1 fruit fly cellular context compared by ENCODE assay signal in genomic region chr3R:9491065-9491567, dm6.
TF ChIP-seq lines count a peak whose summit lies in the region.

No protein-coding gene starts in this region.

TF ChIP-seq in whole organism, embryonic, 481 proteins besides CTCF, POLR2A, EP300 and RAD21 (continued from another document):
- TF ChIP-seq Rfx (GFP tag; IDR thresholded peaks at IDR 0.05; lab: Robert Waterston, UW), result no peak
- no peak for TF ChIP-seq HHEX (GFP tag; optimal IDR thresholded peaks at IDR 0.05; lab: Kevin White, UChicago)
- no peak for TF ChIP-seq Bdp1 (GFP tag; optimal IDR thresholded peaks at IDR 0.05; lab: Kevin White, UChicago)
- no peak for TF ChIP-seq nau (GFP tag; optimal IDR thresholded peaks at IDR 0.05; lab: Kevin White, UChicago)
- TF ChIP-seq chm (GFP tag; IDR thresholded peaks at IDR 0.05; lab: Robert Waterston, UW), result no peak
- TF ChIP-seq pum (GFP tag; optimal IDR thresholded peaks at IDR 0.05; lab: Kevin White, UChicago), result no peak
- no peak for TF ChIP-seq CG16863 (GFP tag; optimal IDR thresholded peaks at IDR 0.05; lab: Kevin White, UChicago)
- TF ChIP-seq fu2 (GFP tag; optimal IDR thresholded peaks at IDR 0.05; lab: Kevin White, UChicago), result no peak
- peak; percentile 100 for TF ChIP-seq abd-A (tag; optimal IDR thresholded peaks at IDR 0.05; lab: Kevin White, UChicago)
- TF ChIP-seq CG9727 (GFP tag; optimal IDR thresholded peaks at IDR 0.05; lab: Kevin White, UChicago), result no peak
- no peak for TF ChIP-seq pnt (GFP tag; optimal IDR thresholded peaks at IDR 0.05; lab: Kevin White, UChicago)
- no peak for TF ChIP-seq wek (GFP tag; optimal IDR thresholded peaks at IDR 0.05; lab: Kevin White, UChicago)
- TF ChIP-seq Hey (tag; optimal IDR thresholded peaks at IDR 0.05; lab: Kevin White, UChicago), result peak; percentile 24
- no peak for TF ChIP-seq gfzf (GFP tag; optimal IDR thresholded peaks at IDR 0.05; lab: Kevin White, UChicago)
- TF ChIP-seq CG1024 (GFP tag; IDR thresholded peaks at IDR 0.05; lab: Robert Waterston, UW), result no peak
- TF ChIP-seq Deaf1 (tag; optimal IDR thresholded peaks at IDR 0.05; lab: Kevin White, UChicago), result peak; percentile 87
- no peak for TF ChIP-seq CG17802 (tag; optimal IDR thresholded peaks at IDR 0.05; lab: Kevin White, UChicago)
- no peak for TF ChIP-seq CG6689 (GFP tag; IDR thresholded peaks at IDR 0.05; lab: Robert Waterston, UW)
- no peak for TF ChIP-seq CG4730 (GFP tag; IDR thresholded peaks at IDR 0.05; lab: Robert Waterston, UW)
- TF ChIP-seq CG2678 (tag; optimal IDR thresholded peaks at IDR 0.05; lab: Kevin White, UChicago), result no peak
- no peak for TF ChIP-seq lab (GFP tag; optimal IDR thresholded peaks at IDR 0.05; lab: Kevin White, UChicago)
- TF ChIP-seq unpg (GFP tag; optimal IDR thresholded peaks at IDR 0.05; lab: Kevin White, UChicago), result no peak
- TF ChIP-seq mirr (GFP tag; optimal IDR thresholded peaks at IDR 0.05; lab: Kevin White, UChicago), result peak; percentile 75
- no peak for TF ChIP-seq lbe (GFP tag; optimal IDR thresholded peaks at IDR 0.05; lab: Kevin White, UChicago)
- TF ChIP-seq dan (GFP tag; IDR thresholded peaks at IDR 0.05; lab: Robert Waterston, UW), result no peak
- TF ChIP-seq ranshi (GFP tag; IDR thresholded peaks at IDR 0.05; lab: Robert Waterston, UW), result no peak
- no peak for TF ChIP-seq CG11085 (GFP tag; IDR thresholded peaks at IDR 0.05; lab: Robert Waterston, UW)
- TF ChIP-seq Stat92E (GFP tag; optimal IDR thresholded peaks at IDR 0.05; lab: Kevin White, UChicago), result no peak
- TF ChIP-seq CG31224 (GFP tag; IDR thresholded peaks at IDR 0.05; lab: Robert Waterston, UW), result no peak
- no peak for TF ChIP-seq BtbVII (GFP tag; optimal IDR thresholded peaks at IDR 0.05; lab: Kevin White, UChicago)
- peak; percentile 90 for TF ChIP-seq crol (GFP tag; IDR thresholded peaks at IDR 0.05; lab: Robert Waterston, UW)
- no peak for TF ChIP-seq CG32767 (GFP tag; IDR thresholded peaks at IDR 0.05; lab: Robert Waterston, UW)
- TF ChIP-seq dati (GFP tag; IDR thresholded peaks at IDR 0.05; lab: Robert Waterston, UW), result no peak
- TF ChIP-seq slou (GFP tag; optimal IDR thresholded peaks at IDR 0.05; lab: Kevin White, UChicago), result no peak
- TF ChIP-seq Med (GFP tag; lab: Kevin White, UChicago), result peak; percentile 48
- no peak for TF ChIP-seq Dbx (GFP tag; IDR thresholded peaks at IDR 0.05; lab: Robert Waterston, UW)
- no peak for TF ChIP-seq lola (GFP tag; optimal IDR thresholded peaks at IDR 0.05; lab: Kevin White, UChicago)
- TF ChIP-seq CG3281 (GFP tag; optimal IDR thresholded peaks at IDR 0.05; lab: Kevin White, UChicago), result no peak
- TF ChIP-seq Hr51 (GFP tag; optimal IDR thresholded peaks at IDR 0.05; lab: Kevin White, UChicago), result peak in 1 of 2 experiments; percentile 71
- no peak for TF ChIP-seq fd64A (GFP tag; optimal IDR thresholded peaks at IDR 0.05; lab: Kevin White, UChicago)
- no peak for TF ChIP-seq GATAe (GFP tag; conservative IDR thresholded peaks at IDR 0.05; lab: Robert Waterston, UW)
- TF ChIP-seq bsh (GFP tag; optimal IDR thresholded peaks at IDR 0.05; lab: Kevin White, UChicago), result no peak
- TF ChIP-seq p53 (GFP tag; optimal IDR thresholded peaks at IDR 0.05; lab: Kevin White, UChicago), result no peak
- TF ChIP-seq CG8290 (GFP tag; optimal IDR thresholded peaks at IDR 0.05; lab: Kevin White, UChicago), result no peak
- TF ChIP-seq CG8290 (tag; optimal IDR thresholded peaks at IDR 0.05; lab: Kevin White, UChicago), result peak in 1 of 2 experiments; percentile 18
- no peak for TF ChIP-seq CG7839 (tag; optimal IDR thresholded peaks at IDR 0.05; lab: Kevin White, UChicago)
- TF ChIP-seq CG10274 (GFP tag; optimal IDR thresholded peaks at IDR 0.05; lab: Kevin White, UChicago), result no peak
- no peak for TF ChIP-seq CG4282 (GFP tag; optimal IDR thresholded peaks at IDR 0.05; lab: Kevin White, UChicago)
- no peak for TF ChIP-seq CG12391 (tag; optimal IDR thresholded peaks at IDR 0.05; lab: Kevin White, UChicago)
- TF ChIP-seq cad (GFP tag; optimal IDR thresholded peaks at IDR 0.05; lab: Kevin White, UChicago), result no peak
- TF ChIP-seq unc-4 (GFP tag; IDR thresholded peaks at IDR 0.05; lab: Robert Waterston, UW; ENCODE audit: partially characterized antibody), result no peak
- 0 out of 3 replicates have a peak, but pooled peaks have one; percentile 6 for TF ChIP-seq row (GFP tag; IDR thresholded peaks at IDR 0.05; lab: Robert Waterston, UW)
- no peak for TF ChIP-seq pzg (GFP tag; optimal IDR thresholded peaks at IDR 0.05; lab: Kevin White, UChicago)
- TF ChIP-seq CG10543 (GFP tag; optimal IDR thresholded peaks at IDR 0.05; lab: Kevin White, UChicago), result peak; percentile 77
- TF ChIP-seq exex (tag; optimal IDR thresholded peaks at IDR 0.05; lab: Kevin White, UChicago), result peak; percentile 26
- TF ChIP-seq cg (GFP tag; optimal IDR thresholded peaks at IDR 0.05; lab: Kevin White, UChicago), result peak; percentile 35
- no peak for TF ChIP-seq Blimp-1 (GFP tag; optimal IDR thresholded peaks at IDR 0.05; lab: Kevin White, UChicago)
- TF ChIP-seq Gsc (GFP tag; IDR thresholded peaks at IDR 0.05; lab: Robert Waterston, UW), result no peak
- TF ChIP-seq Fer1 (GFP tag; optimal IDR thresholded peaks at IDR 0.05; lab: Kevin White, UChicago), result peak; percentile 34
- TF ChIP-seq CG32532 (GFP tag; IDR thresholded peaks at IDR 0.05; lab: Robert Waterston, UW), result 0 out of 2 replicates have a peak, but pooled peaks have one; percentile 26
- TF ChIP-seq ac (GFP tag; optimal IDR thresholded peaks at IDR 0.05; lab: Kevin White, UChicago), result no peak
- TF ChIP-seq CG12071 (GFP tag; optimal IDR thresholded peaks at IDR 0.05; lab: Kevin White, UChicago), result peak; percentile 44
- TF ChIP-seq Opbp (GFP tag; IDR thresholded peaks at IDR 0.05; lab: Robert Waterston, UW; ENCODE audit: partially characterized antibody), result no peak
- no peak for TF ChIP-seq Vsx1 (GFP tag; optimal IDR thresholded peaks at IDR 0.05; lab: Kevin White, UChicago)
- peak; percentile 16; the same call in 1 of the 2 replicates for TF ChIP-seq CG9932 (GFP tag; IDR thresholded peaks at IDR 0.05; lab: Robert Waterston, UW)
- TF ChIP-seq vvl (GFP tag; IDR thresholded peaks at IDR 0.05; lab: Robert Waterston, UW), result no peak
- no peak for TF ChIP-seq CG34224 (GFP tag; IDR thresholded peaks at IDR 0.05; lab: Robert Waterston, UW; ENCODE audit: partially characterized antibody)
- no peak for TF ChIP-seq ato (GFP tag; IDR thresholded peaks at IDR 0.05; lab: Robert Waterston, UW; ENCODE audit: partially characterized antibody)
- TF ChIP-seq CG1832 (GFP tag; optimal IDR thresholded peaks at IDR 0.05; lab: Kevin White, UChicago), result peak; percentile 20
- TF ChIP-seq CG7928 (GFP tag; optimal IDR thresholded peaks at IDR 0.05; lab: Kevin White, UChicago), result no peak
- TF ChIP-seq pho (GFP tag; optimal IDR thresholded peaks at IDR 0.05; lab: Kevin White, UChicago), result no peak
- TF ChIP-seq CG18764 (GFP tag; optimal IDR thresholded peaks at IDR 0.05; lab: Kevin White, UChicago), result no peak
- no peak for TF ChIP-seq CG31365 (tag; optimal IDR thresholded peaks at IDR 0.05; lab: Kevin White, UChicago)
- TF ChIP-seq ci (GFP tag; IDR thresholded peaks at IDR 0.05; lab: Robert Waterston, UW), result 0 out of 3 replicates have a peak, but pooled peaks have one; percentile 23
- TF ChIP-seq her (GFP tag; optimal IDR thresholded peaks at IDR 0.05; lab: Kevin White, UChicago), result no peak
- peak; percentile 69; the same call in 1 of the 2 replicates for TF ChIP-seq CG16779 (GFP tag; IDR thresholded peaks at IDR 0.05; lab: Robert Waterston, UW)
- TF ChIP-seq mam (GFP tag; optimal IDR thresholded peaks at IDR 0.05; lab: Kevin White, UChicago), result no peak
- TF ChIP-seq h (optimal IDR thresholded peaks at IDR 0.05; lab: Kevin White, UChicago), result no peak
- no peak for TF ChIP-seq D (optimal IDR thresholded peaks at IDR 0.05; lab: Kevin White, UChicago)
- no peak for TF ChIP-seq D (GFP tag; optimal IDR thresholded peaks at IDR 0.05; lab: Kevin White, UChicago)
- TF ChIP-seq Tbp (GFP tag; optimal IDR thresholded peaks at IDR 0.05; lab: Kevin White, UChicago), result no peak
- no peak for TF ChIP-seq CG1529 (GFP tag; optimal IDR thresholded peaks at IDR 0.05; lab: Kevin White, UChicago)
